Worm (Caenorhabditis elegans): ENCODE data around the gene T14G12.12.

The T14G12.12 gene

ce11 chrX:3738617-3739016 is 19.7 kb downstream of the T14G12.12 start:
- TF ChIP-seq tab-1 (GFP tag; IDR thresholded peaks at IDR 0.05) (no peak), ztf-23 (GFP tag; IDR thresholded peaks at IDR 0.05) (no peak), med-1 (GFP tag; optimal IDR thresholded peaks at IDR 0.05; ENCODE audit: insufficient read depth) (no peak), klf-2 (GFP tag; conservative IDR thresholded peaks at IDR 0.05) (no peak), ztf-29 (GFP tag; IDR thresholded peaks at IDR 0.05) (no peak), cog-1 (tag; optimal IDR thresholded peaks at IDR 0.05) (no peak)

ce11 chrX:3733732-3734131 is 24.6 kb downstream of the T14G12.12 start, which contains the start of gene tag-18:
Gene tag-18 (minus strand): TSS chrX:3734036.
- TF ChIP-seq ztf-29 (GFP tag; IDR thresholded peaks at IDR 0.05) (no peak), ztf-23 (GFP tag; IDR thresholded peaks at IDR 0.05) (no peak), tab-1 (GFP tag; IDR thresholded peaks at IDR 0.05) (no peak)

ce11 chrX:3733321-3733720 is 25.0 kb downstream of the T14G12.12 start:
- TF ChIP-seq klf-2 (GFP tag; conservative IDR thresholded peaks at IDR 0.05) (no peak), ref-1 (GFP tag; conservative IDR thresholded peaks at IDR 0.05) (no peak), ztf-23 (GFP tag; IDR thresholded peaks at IDR 0.05) (no peak), tab-1 (GFP tag; IDR thresholded peaks at IDR 0.05) (no peak), med-1 (GFP tag; optimal IDR thresholded peaks at IDR 0.05; ENCODE audit: insufficient read depth) (no peak), cog-1 (tag; optimal IDR thresholded peaks at IDR 0.05) (no peak), ztf-29 (GFP tag; IDR thresholded peaks at IDR 0.05) (no peak), T22C8.4 (GFP tag; IDR thresholded peaks at IDR 0.05) (no peak), flt-1 (GFP tag; IDR thresholded peaks at IDR 0.05) (no peak)

ce11 chrX:3728970-3729369 is 29.3 kb downstream of the T14G12.12 start, which contains the start of gene aex-4:
Gene aex-4 (plus strand): TSS chrX:3729281.
- TF ChIP-seq T22C8.4 (GFP tag; IDR thresholded peaks at IDR 0.05) (no peak), med-1 (GFP tag; optimal IDR thresholded peaks at IDR 0.05; ENCODE audit: insufficient read depth) (no peak), flt-1 (GFP tag; IDR thresholded peaks at IDR 0.05) (no peak), ref-1 (GFP tag; conservative IDR thresholded peaks at IDR 0.05) (no peak), tab-1 (GFP tag; IDR thresholded peaks at IDR 0.05) (no peak), klf-2 (GFP tag; conservative IDR thresholded peaks at IDR 0.05) (no peak), cog-1 (tag; optimal IDR thresholded peaks at IDR 0.05) (no peak), ztf-29 (GFP tag; IDR thresholded peaks at IDR 0.05) (no peak), ztf-23 (GFP tag; IDR thresholded peaks at IDR 0.05) (no peak)

DNA sequence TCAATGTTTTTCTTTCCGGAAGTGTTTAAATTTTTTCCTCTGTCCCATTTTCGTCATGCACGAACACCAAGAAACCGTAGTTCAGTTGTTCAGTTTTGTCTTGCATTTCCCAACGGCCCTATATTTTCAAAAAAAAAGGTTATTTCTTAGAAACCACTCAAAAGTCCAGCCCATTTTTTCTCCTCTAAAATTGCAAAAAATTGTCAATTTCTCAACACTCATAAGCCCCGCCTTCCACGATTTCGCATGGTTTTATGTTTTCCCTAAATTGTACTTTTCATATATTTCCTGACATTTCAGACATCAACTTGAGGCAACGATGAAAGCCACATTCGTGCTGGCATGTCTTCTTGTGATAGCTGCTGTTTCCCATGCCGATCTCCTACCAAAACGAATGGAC is 31.0 kb downstream of the T14G12.12 start, which contains the start of gene nlp-1:
TSS of gene nlp-1 (plus strand) at position 301 of the 400 bp plus-strand sequence.
- TF ChIP-seq klf-2 (GFP tag; conservative IDR thresholded peaks at IDR 0.05), result no peak
- TF ChIP-seq tab-1 (GFP tag; IDR thresholded peaks at IDR 0.05), result no peak
- no peak for TF ChIP-seq ref-1 (GFP tag; conservative IDR thresholded peaks at IDR 0.05)
- TF ChIP-seq cog-1 (tag; optimal IDR thresholded peaks at IDR 0.05), result no peak
- no peak for TF ChIP-seq flt-1 (GFP tag; IDR thresholded peaks at IDR 0.05)
- TF ChIP-seq T22C8.4 (GFP tag; IDR thresholded peaks at IDR 0.05), result no peak
- TF ChIP-seq med-1 (GFP tag; optimal IDR thresholded peaks at IDR 0.05; ENCODE audit: insufficient read depth), result no peak
- TF ChIP-seq ztf-23 (GFP tag; IDR thresholded peaks at IDR 0.05), result no peak
- no peak for TF ChIP-seq ztf-29 (GFP tag; IDR thresholded peaks at IDR 0.05)

ce11 chrX:3725437-3725836 is 32.9 kb downstream of the T14G12.12 start:
- TF ChIP-seq cog-1 (tag; optimal IDR thresholded peaks at IDR 0.05) (no peak), flt-1 (GFP tag; IDR thresholded peaks at IDR 0.05) (no peak), med-1 (GFP tag; optimal IDR thresholded peaks at IDR 0.05; ENCODE audit: insufficient read depth) (no peak), ref-1 (GFP tag; conservative IDR thresholded peaks at IDR 0.05) (no peak), T22C8.4 (GFP tag; IDR thresholded peaks at IDR 0.05) (no peak), tab-1 (GFP tag; IDR thresholded peaks at IDR 0.05) (no peak), ztf-23 (GFP tag; IDR thresholded peaks at IDR 0.05) (no peak), klf-2 (GFP tag; conservative IDR thresholded peaks at IDR 0.05) (no peak), ztf-29 (GFP tag; IDR thresholded peaks at IDR 0.05) (no peak)

DNA sequence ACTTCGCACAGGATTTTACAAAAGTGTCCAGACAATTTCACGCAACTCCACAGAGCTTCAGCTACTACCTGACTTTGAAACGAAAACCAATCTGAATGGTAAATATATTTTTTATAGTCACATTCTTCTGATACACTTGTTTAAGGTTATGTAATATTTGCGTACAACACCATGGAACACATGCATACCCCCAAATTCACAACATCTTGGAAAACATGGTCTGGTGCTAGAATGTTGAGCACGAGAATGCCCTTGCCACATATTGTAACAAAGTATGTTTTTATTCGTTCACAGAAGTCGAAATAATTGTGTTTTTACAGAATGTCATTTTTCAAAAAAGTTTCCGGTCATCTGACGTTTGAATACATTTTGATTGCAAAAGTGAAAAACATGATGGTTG is 42.5 kb downstream of the T14G12.12 start:
- no peak for TF ChIP-seq T22C8.4 (GFP tag; IDR thresholded peaks at IDR 0.05)
- no peak for TF ChIP-seq ztf-29 (GFP tag; IDR thresholded peaks at IDR 0.05)
- TF ChIP-seq tab-1 (GFP tag; IDR thresholded peaks at IDR 0.05), result no peak
- no peak for TF ChIP-seq cog-1 (tag; optimal IDR thresholded peaks at IDR 0.05)
- no peak for TF ChIP-seq med-1 (GFP tag; optimal IDR thresholded peaks at IDR 0.05; ENCODE audit: insufficient read depth)
- TF ChIP-seq ztf-23 (GFP tag; IDR thresholded peaks at IDR 0.05), result no peak
- no peak for TF ChIP-seq klf-2 (GFP tag; conservative IDR thresholded peaks at IDR 0.05)

DNA sequence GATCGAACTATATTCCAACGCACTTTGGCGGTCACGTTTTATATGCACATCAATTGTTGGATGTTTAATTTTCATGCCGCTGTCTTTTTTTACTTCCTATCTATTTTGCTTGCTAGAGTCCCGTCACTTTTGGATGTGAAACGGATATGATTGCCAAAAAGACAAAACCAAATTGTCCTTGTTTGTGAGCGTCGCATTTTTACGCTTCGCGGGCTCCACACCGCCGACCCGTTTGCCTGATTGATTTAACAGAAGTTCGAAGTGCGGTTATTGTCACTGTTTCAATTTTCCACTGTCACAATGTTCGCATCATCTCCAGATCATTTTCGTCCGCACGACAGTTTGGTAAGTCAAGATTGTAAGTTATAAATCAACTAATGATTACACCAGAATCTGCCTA is 43.5 kb downstream of the T14G12.12 start, which contains the start of gene C01C4.2:
TSS of gene C01C4.2 (plus strand) at position 301 of the 400 bp plus-strand sequence.
- TF ChIP-seq flt-1 (GFP tag; IDR thresholded peaks at IDR 0.05) (no peak), T22C8.4 (GFP tag; IDR thresholded peaks at IDR 0.05) (no peak), tab-1 (GFP tag; IDR thresholded peaks at IDR 0.05) (no peak), cog-1 (tag; optimal IDR thresholded peaks at IDR 0.05) (no peak), med-1 (GFP tag; optimal IDR thresholded peaks at IDR 0.05; ENCODE audit: insufficient read depth) (no peak), ztf-23 (GFP tag; IDR thresholded peaks at IDR 0.05) (no peak), ztf-29 (GFP tag; IDR thresholded peaks at IDR 0.05) (no peak), ref-1 (GFP tag; conservative IDR thresholded peaks at IDR 0.05) (no peak), klf-2 (GFP tag; conservative IDR thresholded peaks at IDR 0.05) (no peak)

- TF ChIP-seq tab-1 (GFP tag; IDR thresholded peaks at IDR 0.05) (no peak), klf-2 (GFP tag; conservative IDR thresholded peaks at IDR 0.05) (no peak), cog-1 (tag; optimal IDR thresholded peaks at IDR 0.05) (no peak), ztf-29 (GFP tag; IDR thresholded peaks at IDR 0.05) (no peak), flt-1 (GFP tag; IDR thresholded peaks at IDR 0.05) (no peak), T22C8.4 (GFP tag; IDR thresholded peaks at IDR 0.05) (no peak), ref-1 (GFP tag; conservative IDR thresholded peaks at IDR 0.05) (no peak), med-1 (GFP tag; optimal IDR thresholded peaks at IDR 0.05; ENCODE audit: insufficient read depth) (no peak), ztf-23 (GFP tag; IDR thresholded peaks at IDR 0.05) (no peak)
Measured at ce11 chrX:3711581-3712101, 46.7 kb downstream of the T14G12.12 start.

ce11 chrX:3709747-3710146 is 48.6 kb downstream of the T14G12.12 start:
- TF ChIP-seq ztf-23 (GFP tag; IDR thresholded peaks at IDR 0.05) (no peak), ref-1 (GFP tag; conservative IDR thresholded peaks at IDR 0.05) (no peak), klf-2 (GFP tag; conservative IDR thresholded peaks at IDR 0.05) (no peak), tab-1 (GFP tag; IDR thresholded peaks at IDR 0.05) (no peak), med-1 (GFP tag; optimal IDR thresholded peaks at IDR 0.05; ENCODE audit: insufficient read depth) (no peak), ztf-29 (GFP tag; IDR thresholded peaks at IDR 0.05) (no peak), cog-1 (tag; optimal IDR thresholded peaks at IDR 0.05) (no peak), flt-1 (GFP tag; IDR thresholded peaks at IDR 0.05) (no peak), T22C8.4 (GFP tag; IDR thresholded peaks at IDR 0.05) (no peak)
